Worm (Caenorhabditis elegans): ENCODE measurements around the gene oac-4.

- TF ChIP-seq ref-1 (GFP tag; conservative IDR thresholded peaks at IDR 0.05) (no peak), ztf-29 (GFP tag; IDR thresholded peaks at IDR 0.05) (no peak), tab-1 (GFP tag; IDR thresholded peaks at IDR 0.05) (no peak)
These were observed 20.2 kb downstream of the oac-4 start for ce11 chrII:3815445-3816208.
